Fruit fly (Drosophila melanogaster): Measurements from ENCODE around the gene CG5151.

CG5151 gene

dm6 chr3L:16161847-16162556 lies 2.5 kb downstream of the CG5151 start (continued):
- TF ChIP-seq CG3726 (GFP tag; IDR thresholded peaks at IDR 0.05) = no peak
- TF ChIP-seq CG7271 (tag; optimal IDR thresholded peaks at IDR 0.05) = no peak
- peak; percentile 72 for TF ChIP-seq crc (GFP tag; optimal IDR thresholded peaks at IDR 0.05)
- TF ChIP-seq caup (GFP tag; optimal IDR thresholded peaks at IDR 0.05; ENCODE audit: severe bottlenecking) = peak; percentile 80
- peak; percentile 11; the same call in 1 of the 2 replicates for TF ChIP-seq danr (GFP tag; IDR thresholded peaks at IDR 0.05)
- peak; percentile 39; the same call in 1 of the 2 replicates for TF ChIP-seq gsb (GFP tag; IDR thresholded peaks at IDR 0.05)
- TF ChIP-seq dati (GFP tag; IDR thresholded peaks at IDR 0.05) = 0 out of 2 replicates have a peak, but pooled peaks have one; percentile 1
- TF ChIP-seq CG3065 (GFP tag; optimal IDR thresholded peaks at IDR 0.05) = no peak
- no peak for TF ChIP-seq hbn (GFP tag; IDR thresholded peaks at IDR 0.05; ENCODE audit: partially characterized antibody)
- no peak for TF ChIP-seq ac (GFP tag; optimal IDR thresholded peaks at IDR 0.05)
- no peak for TF ChIP-seq CG7963 (GFP tag; IDR thresholded peaks at IDR 0.05; ENCODE audit: partially characterized antibody)
- peak; percentile 68 for TF ChIP-seq CG30403 (GFP tag; optimal IDR thresholded peaks at IDR 0.05)
- TF ChIP-seq Dfd (GFP tag; optimal IDR thresholded peaks at IDR 0.05) = no peak
- peak; percentile 8 for TF ChIP-seq dmrt11E (tag; optimal IDR thresholded peaks at IDR 0.05)
- TF ChIP-seq Rx (GFP tag; IDR thresholded peaks at IDR 0.05) = peak; percentile 18; the same call in 1 of the 2 replicates
- TF ChIP-seq Mad (GFP tag; optimal IDR thresholded peaks at IDR 0.05) = peak; percentile 23
- peak; percentile 1 for TF ChIP-seq mirr (GFP tag; optimal IDR thresholded peaks at IDR 0.05)
- TF ChIP-seq Nf-YA (GFP tag; IDR thresholded peaks at IDR 0.05) = no peak
- TF ChIP-seq ssp (GFP tag; IDR thresholded peaks at IDR 0.05) = peak; percentile 34; the same call in 1 of the 2 replicates
- peak; percentile 31 for TF ChIP-seq NC2β (GFP tag; optimal IDR thresholded peaks at IDR 0.05)
- TF ChIP-seq CG18599 (GFP tag; optimal IDR thresholded peaks at IDR 0.05) = peak; percentile 91
- peak; percentile 82 for TF ChIP-seq grau (tag; optimal IDR thresholded peaks at IDR 0.05)
- TF ChIP-seq CG15073 (GFP tag; optimal IDR thresholded peaks at IDR 0.05) = no peak
- TF ChIP-seq Hand (GFP tag; optimal IDR thresholded peaks at IDR 0.05) = peak; percentile 87
- peak; percentile 79 for TF ChIP-seq CG8924 (tag; optimal IDR thresholded peaks at IDR 0.05)
- TF ChIP-seq bigmax (GFP tag; optimal IDR thresholded peaks at IDR 0.05) = no peak
- peak; percentile 68 for TF ChIP-seq Hsf (GFP tag; optimal IDR thresholded peaks at IDR 0.05)
- no peak for TF ChIP-seq CG7372 (GFP tag; IDR thresholded peaks at IDR 0.05)
- TF ChIP-seq tna (GFP tag; IDR thresholded peaks at IDR 0.05; ENCODE audit: partially characterized antibody) = no peak
- peak; percentile 67 for TF ChIP-seq odd (GFP tag; optimal IDR thresholded peaks at IDR 0.05)
- TF ChIP-seq run (tag; optimal IDR thresholded peaks at IDR 0.05) = peak; percentile 23
- no peak for TF ChIP-seq usp (GFP tag; optimal IDR thresholded peaks at IDR 0.05)
- TF ChIP-seq CG10321 (GFP tag; IDR thresholded peaks at IDR 0.05) = no peak
- no peak for TF ChIP-seq pita (GFP tag; optimal IDR thresholded peaks at IDR 0.05)
- TF ChIP-seq ab (GFP tag; optimal IDR thresholded peaks at IDR 0.05) = peak; percentile 22
- TF ChIP-seq CG34376 (GFP tag; optimal IDR thresholded peaks at IDR 0.05) = peak; percentile 59
- peak; percentile 67 for TF ChIP-seq gcm (GFP tag; optimal IDR thresholded peaks at IDR 0.05)
- TF ChIP-seq Meics (GFP tag; optimal IDR thresholded peaks at IDR 0.05) = peak; percentile 83
- peak; percentile 77 for TF ChIP-seq CG12659 (GFP tag; optimal IDR thresholded peaks at IDR 0.05)
- no peak for TF ChIP-seq HLH4C (GFP tag; IDR thresholded peaks at IDR 0.05; ENCODE audit: partially characterized antibody)
- no peak for TF ChIP-seq ken (GFP tag; IDR thresholded peaks at IDR 0.05)
- peak; percentile 52 for TF ChIP-seq CG4730 (GFP tag; IDR thresholded peaks at IDR 0.05)
- peak; percentile 63 for TF ChIP-seq CG17328 (GFP tag; IDR thresholded peaks at IDR 0.05)
- peak; percentile 82 for TF ChIP-seq CG15269 (tag; optimal IDR thresholded peaks at IDR 0.05)
- no peak for TF ChIP-seq Kr (GFP tag; optimal IDR thresholded peaks at IDR 0.05)
- TF ChIP-seq Sry-δ (GFP tag; optimal IDR thresholded peaks at IDR 0.05) = peak; percentile 14
- no peak for TF ChIP-seq Oaz (GFP tag; IDR thresholded peaks at IDR 0.05)
- TF ChIP-seq nerfin-1 (tag; optimal IDR thresholded peaks at IDR 0.05) = peak; percentile 56
- TF ChIP-seq CG16779 (GFP tag; IDR thresholded peaks at IDR 0.05) = no peak
